Worm (Caenorhabditis elegans) whole organism, L4 larva: ENCODE measurements around the gene Y54G11A.1.

Experiments
- D1046.2 ChIP-seq: fragments of 200-800 bp; sonication (Bioruptor generic); IDR thresholded peaks from 2 replicates; pipeline ENCODE4 v1.3.6; 2022; ENCODE audit warnings: missing genetic modification characterization, missing compliant biosample characterization
- T26A8.4 ChIP-seq: fragments of 200-800 bp; sonication (Bioruptor generic); IDR thresholded peaks from 2 replicates; pipeline ENCODE4 v1.3.6; 2022; ENCODE audit warnings: missing genetic modification characterization, missing compliant biosample characterization
- Y48G9A.11 ChIP-seq: fragments of 200-800 bp; sonication (Bioruptor generic); IDR thresholded peaks from 2 replicates; pipeline ENCODE4 v1.3.6; 2022; ENCODE audit warnings: missing genetic modification reagents, missing genetic modification characterization, missing compliant biosample characterization
- Y75B8A.6 ChIP-seq: fragments of 200-800 bp; sonication (Bioruptor generic); IDR thresholded peaks from 2 replicates; pipeline ENCODE4 v1.3.6; 2022; ENCODE audit warnings: missing genetic modification reagents, missing genetic modification characterization, missing compliant biosample characterization
- ZK546.5 ChIP-seq, 2 experiments: sonication (generic microtip); optimal IDR thresholded peaks; 2 replicates each; lab custom pipeline; 2017; ENCODE audit warnings: missing biosample characterization in 2 of 2, missing genetic modification characterization in 2 of 2
- ama-1 ChIP-seq: fragments of 150-350 bp; optimal IDR thresholded peaks from 2 replicates; lab custom pipeline; 2014; ENCODE audit warnings: inconsistent platforms, mixed read lengths
- arid-1 ChIP-seq: fragments of 200-800 bp; sonication (Bioruptor generic); conservative IDR thresholded peaks from 2 replicates; pipeline ENCODE4 v1.3.6; 2022; ENCODE audit warnings: missing genetic modification reagents, missing genetic modification characterization, missing compliant biosample characterization
- ceh-82 ChIP-seq: sonication (generic microtip); optimal IDR thresholded peaks from 2 replicates; lab custom pipeline; 2017; ENCODE audit warnings: missing biosample characterization, missing genetic modification characterization
- ces-1 ChIP-seq: fragments of 150-350 bp; sonication (generic microtip); optimal IDR thresholded peaks from 4 replicates; lab custom pipeline; 2014; ENCODE audit warnings: missing biosample characterization, missing genetic modification reagents, missing genetic modification characterization
- cey-2 ChIP-seq: sonication (generic microtip); optimal IDR thresholded peaks from 3 replicates; lab custom pipeline; 2017; ENCODE audit warnings: missing genetic modification characterization, mild to moderate bottlenecking, missing compliant biosample characterization, antibody characterized with exemption, borderline replicate concordance; ENCODE audit not compliant: insufficient read depth
- daf-16 ChIP-seq, 3 experiments: sonication (generic microtip); optimal IDR thresholded peaks; 2 replicates each; lab custom pipeline; 2016 to 2017; ENCODE audit warnings: missing genetic modification characterization in 3 of 3, missing genetic modification reagents in 3 of 3, mild to moderate bottlenecking in 2 of 3, missing compliant biosample characterization in 2 of 3, missing biosample characterization in 1 of 3, moderate library complexity in 1 of 3
- dmd-6 ChIP-seq: fragments of 200-800 bp; sonication (Bioruptor generic); IDR thresholded peaks from 2 replicates; pipeline ENCODE4 v1.3.6; 2022; ENCODE audit warnings: missing genetic modification reagents, missing genetic modification characterization, missing compliant biosample characterization
- dmd-8 ChIP-seq: fragments of 200-800 bp; sonication (Bioruptor generic); IDR thresholded peaks from 2 replicates; pipeline ENCODE4 v1.3.6; 2022; ENCODE audit warnings: missing genetic modification characterization, missing compliant biosample characterization
- dmd-9 ChIP-seq: fragments of 200-800 bp; sonication (Bioruptor generic); IDR thresholded peaks from 2 replicates; pipeline ENCODE4 v1.3.6; 2022; ENCODE audit warnings: missing genetic modification reagents, missing genetic modification characterization, missing compliant biosample characterization
- hmg-1.1 ChIP-seq: fragments of 200-800 bp; sonication (Bioruptor generic); IDR thresholded peaks from 2 replicates; pipeline ENCODE4 v1.3.6; 2022; ENCODE audit warnings: missing genetic modification reagents, missing genetic modification characterization, missing compliant biosample characterization
- jun-1 ChIP-seq: fragments of 150-350 bp; optimal IDR thresholded peaks from 2 replicates; lab custom pipeline; 2014; ENCODE audit warnings: missing biosample characterization, missing genetic modification reagents, missing genetic modification characterization
- lim-7 ChIP-seq: fragments of 200-800 bp; sonication (Bioruptor generic); IDR thresholded peaks from 2 replicates; pipeline ENCODE4 v1.3.6; 2022; ENCODE audit warnings: missing genetic modification characterization, missing compliant biosample characterization
- lin-1 ChIP-seq: fragments of 200-800 bp; sonication (Bioruptor generic); IDR thresholded peaks from 2 replicates; pipeline ENCODE4 v1.3.6; 2022; ENCODE audit warnings: missing genetic modification reagents, missing genetic modification characterization, missing compliant biosample characterization
- lin-29 ChIP-seq: fragments of 200-800 bp; sonication (Bioruptor generic); IDR thresholded peaks from 2 replicates; pipeline ENCODE4 v1.3.6; 2022; ENCODE audit warnings: missing genetic modification reagents, missing genetic modification characterization, missing compliant biosample characterization
- lsy-2 ChIP-seq, 2 experiments: fragments of 150-350 bp in 1 of 2; sonication (generic microtip) in 1 of 2; optimal IDR thresholded peaks; 2 replicates each; lab custom pipeline; 2014 to 2017; ENCODE audit warnings: missing biosample characterization in 2 of 2, missing genetic modification characterization in 2 of 2
- madf-9 ChIP-seq: fragments of 200-800 bp; sonication (Bioruptor generic); conservative IDR thresholded peaks from 2 replicates; pipeline ENCODE4 v1.3.6; 2022; ENCODE audit warnings: missing genetic modification reagents, missing genetic modification characterization, missing compliant biosample characterization
- mdl-1 ChIP-seq, 2 experiments: fragments of 150-350 bp in 1 of 2; sonication (generic microtip) in 1 of 2; optimal IDR thresholded peaks; 2 replicates each; lab custom pipeline; 2014 to 2017; ENCODE audit warnings: missing biosample characterization in 2 of 2, missing genetic modification characterization in 2 of 2
- mes-2 ChIP-seq: sonication (generic microtip); optimal IDR thresholded peaks from 2 replicates; lab custom pipeline; 2016; ENCODE audit warnings: missing genotype, mild to moderate bottlenecking, missing genetic modification characterization, missing compliant biosample characterization; ENCODE audit not compliant: poor library complexity, severe bottlenecking
- nhr-10 ChIP-seq: fragments of 150-350 bp; optimal IDR thresholded peaks from 2 replicates; lab custom pipeline; 2014; ENCODE audit warnings: missing biosample characterization, missing genetic modification characterization
- nhr-28 ChIP-seq: fragments of 150-350 bp; optimal IDR thresholded peaks from 2 replicates; lab custom pipeline; 2014; ENCODE audit warnings: missing biosample characterization, missing genetic modification characterization
- nhr-42 ChIP-seq: fragments of 200-800 bp; sonication (Bioruptor generic); IDR thresholded peaks from 2 replicates; pipeline ENCODE4 v1.3.6; 2022; ENCODE audit warnings: missing genetic modification characterization, missing compliant biosample characterization
- nhr-76 ChIP-seq: fragments of 150-350 bp; optimal IDR thresholded peaks from 2 replicates; lab custom pipeline; 2014; ENCODE audit warnings: missing biosample characterization, missing genetic modification characterization
- nhr-77 ChIP-seq: fragments of 150-350 bp; optimal IDR thresholded peaks from 2 replicates; lab custom pipeline; 2014; ENCODE audit warnings: missing biosample characterization, missing genetic modification characterization
- pqm-1 ChIP-seq: sonication (generic microtip); optimal IDR thresholded peaks from 2 replicates; lab custom pipeline; 2017; ENCODE audit warnings: missing biosample characterization, missing genetic modification characterization
- rbr-2 ChIP-seq: sonication (generic microtip); optimal IDR thresholded peaks from 2 replicates; lab custom pipeline; 2016; ENCODE audit warnings: missing genotype, missing genetic modification characterization, missing compliant biosample characterization
- sdz-12 ChIP-seq: fragments of 200-800 bp; sonication (Bioruptor generic); optimal IDR thresholded peaks from 2 replicates; lab custom pipeline; 2018; ENCODE audit warnings: mild to moderate bottlenecking, missing genetic modification characterization, missing compliant biosample characterization
- skn-1 ChIP-seq: fragments of 150-350 bp; optimal IDR thresholded peaks from 2 replicates; lab custom pipeline; 2014; ENCODE audit warnings: missing biosample characterization, missing genetic modification characterization
- snpc-4 ChIP-seq: fragments of 150-350 bp; optimal IDR thresholded peaks from 2 replicates; lab custom pipeline; 2014; ENCODE audit warnings: missing biosample characterization, missing genetic modification characterization
- unc-62 ChIP-seq, 3 experiments: fragments of 150-350 bp in 1 of 3; sonication (generic microtip); optimal IDR thresholded peaks in 2 of 3; peaks in 1 of 3; 1 replicate in 1 of 3; 2 replicates in 2 of 3; lab custom pipeline; 2014 to 2017; ENCODE audit warnings: missing biosample characterization in 3 of 3, missing genetic modification characterization in 3 of 3, missing genetic modification reagents in 3 of 3, missing genotype in 1 of 3
- zag-1 ChIP-seq: fragments of 150-350 bp; optimal IDR thresholded peaks from 2 replicates; lab custom pipeline; 2014; ENCODE audit warnings: missing biosample characterization, missing genetic modification characterization
- zip-2 ChIP-seq: fragments of 150-350 bp; optimal IDR thresholded peaks from 2 replicates; lab custom pipeline; 2014; ENCODE audit warnings: missing biosample characterization, missing genetic modification characterization
- ztf-11 ChIP-seq: fragments of 150-350 bp; optimal IDR thresholded peaks from 2 replicates; lab custom pipeline; 2014; ENCODE audit warnings: missing biosample characterization, missing genetic modification characterization
- ztf-7 ChIP-seq: fragments of 150-350 bp; optimal IDR thresholded peaks from 2 replicates; lab custom pipeline; 2014; ENCODE audit warnings: missing biosample characterization, missing genetic modification characterization

Y54G11A.1 gene

ce11 chrII:14292519-14292918, 23.5 kb upstream of the Y54G11A.1 start, which contains the start of gene Y54G11A.4:
TSS of gene Y54G11A.4 (plus strand) at chrII:14292819.
- TF ChIP-seq ztf-7 = no peak
- TF ChIP-seq mdl-1 (tag; optimal IDR thresholded peaks at IDR 0.05; lab: Kevin White, UChicago) = peak in 1 of 2 experiments; percentile 18
- TF ChIP-seq snpc-4 (tag; lab: Kevin White, UChicago) = no peak
- peak; percentile 1 for TF ChIP-seq nhr-28 (tag; lab: Kevin White, UChicago)
- TF ChIP-seq skn-1 = no peak
- no peak for TF ChIP-seq Y48G9A.11 (GFP tag; lab: Robert Waterston, UW)
- no peak for TF ChIP-seq dmd-8

ce11 chrII:14291854-14292253, 22.9 kb upstream of the Y54G11A.1 start:
- TF ChIP-seq nhr-42 (GFP tag; lab: Robert Waterston, UW) = 0 out of 2 replicates have a peak, but pooled peaks have one; percentile 36

- TF ChIP-seq nhr-10 (tag; lab: Kevin White, UChicago) (no peak), pqm-1 (tag; lab: Kevin White, UChicago) (peak; percentile 8), T26A8.4 (GFP tag; lab: Robert Waterston, UW) (no peak), lin-29 (no peak), cey-2 (tag; lab: Kevin White, UChicago) (no peak), zag-1 (tag; lab: Kevin White, UChicago) (no peak), ces-1 (GFP tag; lab: Kevin White, UChicago) (no peak), rbr-2 (tag; lab: Kevin White, UChicago) (no peak), dmd-9 (no peak), zip-2 (tag; lab: Kevin White, UChicago) (no peak), hmg-1.1 (GFP tag; lab: Robert Waterston, UW) (no peak), mes-2 (no peak), Y75B8A.6 (no peak), ztf-7 (no peak), nhr-77 (no peak), arid-1 (GFP tag; lab: Robert Waterston, UW) (no peak), dmd-6 (GFP tag; lab: Robert Waterston, UW) (peak; percentile 31; the same call in 1 of the 2 replicates), madf-9 (GFP tag; lab: Robert Waterston, UW) (no peak), jun-1 (tag; lab: Kevin White, UChicago) (no peak), D1046.2 (GFP tag; lab: Robert Waterston, UW) (no peak), sdz-12 (GFP tag; lab: Kevin White, UChicago) (no peak), lsy-2 (tag; optimal IDR thresholded peaks at IDR 0.05; lab: Kevin White, UChicago) (no peak), lin-1 (no peak), nhr-76 (tag; lab: Kevin White, UChicago) (no peak), ceh-82 (tag; lab: Kevin White, UChicago) (no peak), lim-7 (GFP tag; lab: Robert Waterston, UW) (no peak), ama-1 (no peak), daf-16 (GFP tag; optimal IDR thresholded peaks at IDR 0.05; lab: Kevin White, UChicago) (no peak), daf-16 (tag; optimal IDR thresholded peaks at IDR 0.05; lab: Kevin White, UChicago) (peak; percentile 83), ZK546.5 (tag; optimal IDR thresholded peaks at IDR 0.05; lab: Kevin White, UChicago) (no peak), nhr-28 (tag; lab: Kevin White, UChicago) (peak; percentile 57), ztf-11 (no peak), unc-62 (GFP tag; optimal IDR thresholded peaks at IDR 0.05 in 1 of 2; lab: Kevin White, UChicago) (no peak), unc-62 (tag; optimal IDR thresholded peaks at IDR 0.05; lab: Kevin White, UChicago) (no peak)
These were observed 21.9 kb upstream of the Y54G11A.1 start for ce11 chrII:14290846-14291245.
